Worm (Caenorhabditis elegans) whole organism, L2 larva: ENCODE data around the gene F52H2.15.
A peak's percentile ranks its signal among the peaks of the same experiment; 100 is the strongest.

ENCODE experiments used
- C34F6.9 ChIP-seq: fragments of 150-350 bp; optimal IDR thresholded peaks from 2 replicates; lab custom pipeline; 2014; ENCODE audit warnings: missing biosample characterization, missing genetic modification characterization
- F13H6.1 ChIP-seq: sonication (generic microtip); optimal IDR thresholded peaks from 2 replicates; lab custom pipeline; 2016; ENCODE audit warnings: missing genetic modification characterization, missing compliant biosample characterization
- R02D3.7 ChIP-seq: fragments of 150-350 bp; optimal IDR thresholded peaks from 2 replicates; lab custom pipeline; 2014; ENCODE audit warnings: missing biosample characterization, missing genetic modification characterization
- Y55F3AM.14 ChIP-seq: fragments of 200-800 bp; sonication (Bioruptor generic); optimal IDR thresholded peaks from 2 replicates; lab custom pipeline; 2018; ENCODE audit warnings: mild to moderate bottlenecking, missing genetic modification characterization, missing compliant biosample characterization
- ZK546.5 ChIP-seq: sonication (generic microtip); optimal IDR thresholded peaks from 2 replicates; lab custom pipeline; 2017; ENCODE audit warnings: missing biosample characterization, missing genetic modification characterization
- alr-1 ChIP-seq: fragments of 150-350 bp; optimal IDR thresholded peaks from 2 replicates; lab custom pipeline; 2014; ENCODE audit warnings: missing biosample characterization, missing genetic modification characterization
- ama-1 ChIP-seq: fragments of 150-350 bp; optimal IDR thresholded peaks from 2 replicates; lab custom pipeline; 2018; ENCODE audit warnings: inconsistent platforms
- blmp-1 ChIP-seq: sonication (generic microtip); optimal IDR thresholded peaks from 2 replicates; lab custom pipeline; 2017; ENCODE audit warnings: missing genetic modification characterization, mild to moderate bottlenecking, missing compliant biosample characterization, antibody characterized with exemption, moderate library complexity; ENCODE audit not compliant: insufficient read depth
- ceh-82 ChIP-seq: fragments of 150-350 bp; optimal IDR thresholded peaks from 2 replicates; lab custom pipeline; 2014; ENCODE audit warnings: missing biosample characterization, missing genetic modification characterization
- crh-2 ChIP-seq: sonication (generic microtip); optimal IDR thresholded peaks from 2 replicates; lab custom pipeline; 2017; ENCODE audit warnings: missing biosample characterization, missing genetic modification characterization
- egl-27 ChIP-seq: sonication (generic microtip); optimal IDR thresholded peaks from 3 replicates; lab custom pipeline; 2017; ENCODE audit warnings: missing biosample characterization, missing genetic modification reagents, missing genetic modification characterization
- elt-1 ChIP-seq: fragments of 150-350 bp; optimal IDR thresholded peaks from 2 replicates; lab custom pipeline; 2014; ENCODE audit warnings: missing biosample characterization, missing genetic modification characterization
- elt-3 ChIP-seq: sonication (generic microtip); optimal IDR thresholded peaks from 2 replicates; lab custom pipeline; 2017; ENCODE audit warnings: missing biosample characterization, missing genetic modification characterization
- fos-1 ChIP-seq: fragments of 150-350 bp; optimal IDR thresholded peaks from 2 replicates; lab custom pipeline; 2014; ENCODE audit warnings: missing biosample characterization, missing genetic modification characterization
- gmeb-1 ChIP-seq: fragments of 150-350 bp; optimal IDR thresholded peaks from 2 replicates; lab custom pipeline; 2014; ENCODE audit warnings: missing biosample characterization, missing genetic modification characterization
- lin-11 ChIP-seq: fragments of 150-350 bp; sonication (generic microtip); optimal IDR thresholded peaks from 2 replicates; lab custom pipeline; 2014; ENCODE audit warnings: missing biosample characterization, missing genetic modification characterization, inconsistent platforms, mixed read lengths
- lin-13 ChIP-seq: fragments of 150-350 bp; optimal IDR thresholded peaks from 2 replicates; lab custom pipeline; 2014; ENCODE audit warnings: missing biosample characterization, missing genetic modification reagents, missing genetic modification characterization
- lin-39 ChIP-seq: fragments of 150-350 bp; optimal IDR thresholded peaks from 2 replicates; lab custom pipeline; 2014; ENCODE audit warnings: missing biosample characterization, missing genetic modification reagents, missing genetic modification characterization
- lsy-2 ChIP-seq, 2 experiments: fragments of 150-350 bp in 1 of 2; sonication (generic microtip) in 1 of 2; optimal IDR thresholded peaks; 2 replicates each; lab custom pipeline; 2014 to 2017; ENCODE audit warnings: missing biosample characterization in 2 of 2, missing genetic modification characterization in 2 of 2
- mab-5 ChIP-seq: fragments of 150-350 bp; optimal IDR thresholded peaks from 2 replicates; lab custom pipeline; 2014; ENCODE audit warnings: missing biosample characterization, missing genetic modification characterization
- mbf-1 ChIP-seq: sonication (generic microtip); optimal IDR thresholded peaks from 2 replicates; lab custom pipeline; 2017; ENCODE audit warnings: missing biosample characterization, missing genetic modification characterization
- mdl-1 ChIP-seq, 2 experiments: fragments of 150-350 bp in 1 of 2; sonication (generic microtip) in 1 of 2; optimal IDR thresholded peaks; 2 replicates each; lab custom pipeline; 2017; ENCODE audit warnings: missing biosample characterization in 2 of 2, missing genetic modification characterization in 2 of 2
- nhr-10 ChIP-seq: sonication (generic microtip); optimal IDR thresholded peaks from 2 replicates; lab custom pipeline; 2017; ENCODE audit warnings: missing biosample characterization, missing genetic modification characterization
- nhr-11 ChIP-seq: fragments of 150-350 bp; optimal IDR thresholded peaks from 2 replicates; lab custom pipeline; 2014; ENCODE audit warnings: missing biosample characterization, missing genetic modification characterization
- nhr-12 ChIP-seq: fragments of 150-350 bp; optimal IDR thresholded peaks from 2 replicates; lab custom pipeline; 2014; ENCODE audit warnings: missing biosample characterization, missing genetic modification characterization
- nhr-129 ChIP-seq: fragments of 150-350 bp; optimal IDR thresholded peaks from 2 replicates; lab custom pipeline; 2014; ENCODE audit warnings: missing biosample characterization, missing genetic modification characterization
- nhr-21 ChIP-seq: fragments of 150-350 bp; optimal IDR thresholded peaks from 2 replicates; lab custom pipeline; 2014; ENCODE audit warnings: missing biosample characterization, missing genetic modification characterization
- nhr-23 ChIP-seq: fragments of 150-350 bp; optimal IDR thresholded peaks from 2 replicates; lab custom pipeline; 2014; ENCODE audit warnings: missing biosample characterization, missing genetic modification reagents, missing genetic modification characterization
- nhr-237 ChIP-seq: fragments of 150-350 bp; optimal IDR thresholded peaks from 2 replicates; lab custom pipeline; 2014; ENCODE audit warnings: missing biosample characterization, missing genetic modification characterization
- nhr-25 ChIP-seq: fragments of 150-350 bp; sonication (generic microtip); optimal IDR thresholded peaks from 3 replicates; lab custom pipeline; 2014; ENCODE audit warnings: missing biosample characterization, missing genetic modification characterization
- nhr-6 ChIP-seq: fragments of 150-350 bp; optimal IDR thresholded peaks from 2 replicates; lab custom pipeline; 2014; ENCODE audit warnings: missing biosample characterization, missing genetic modification characterization
- peb-1 ChIP-seq: fragments of 150-350 bp; optimal IDR thresholded peaks from 2 replicates; lab custom pipeline; 2014; ENCODE audit warnings: missing biosample characterization, missing genetic modification characterization
- sem-4 ChIP-seq: fragments of 150-350 bp; optimal IDR thresholded peaks from 2 replicates; lab custom pipeline; 2014; ENCODE audit warnings: missing biosample characterization, missing genetic modification reagents, missing genetic modification characterization
- skn-1 ChIP-seq: sonication (generic microtip); optimal IDR thresholded peaks from 2 replicates; lab custom pipeline; 2017; ENCODE audit warnings: missing biosample characterization, missing genetic modification characterization
- sma-9 ChIP-seq, 2 experiments: fragments of 150-350 bp in 1 of 2; sonication (generic microtip) in 1 of 2; optimal IDR thresholded peaks; 2 replicates each; lab custom pipeline; 2014 to 2016; ENCODE audit warnings: missing genetic modification characterization in 2 of 2, mild to moderate bottlenecking in 1 of 2, missing biosample characterization in 1 of 2, missing compliant biosample characterization in 1 of 2, missing genetic modification reagents in 1 of 2, moderate library complexity in 1 of 2
- snpc-4 ChIP-seq: fragments of 150-350 bp; optimal IDR thresholded peaks from 2 replicates; lab custom pipeline; 2014; ENCODE audit warnings: missing biosample characterization, missing genetic modification characterization
- unc-39 ChIP-seq: fragments of 150-350 bp; optimal IDR thresholded peaks from 2 replicates; lab custom pipeline; 2014; ENCODE audit warnings: missing biosample characterization, missing genetic modification characterization
- unc-55 ChIP-seq: fragments of 150-350 bp; sonication (generic microtip); optimal IDR thresholded peaks from 3 replicates; lab custom pipeline; 2014; ENCODE audit warnings: missing biosample characterization, missing genetic modification reagents, missing genetic modification characterization
- unc-62 ChIP-seq: fragments of 150-350 bp; optimal IDR thresholded peaks from 2 replicates; lab custom pipeline; 2014; ENCODE audit warnings: missing biosample characterization, missing genetic modification reagents, missing genetic modification characterization
- zag-1 ChIP-seq: fragments of 150-350 bp; optimal IDR thresholded peaks from 2 replicates; lab custom pipeline; 2014; ENCODE audit warnings: missing biosample characterization, missing genetic modification characterization
- ztf-1 ChIP-seq: fragments of 200-800 bp; sonication (Bioruptor generic); conservative IDR thresholded peaks from 2 replicates; pipeline ENCODE4 v1.3.6; 2022; ENCODE audit warnings: missing genetic modification characterization, missing compliant biosample characterization
- ztf-4 ChIP-seq: fragments of 150-350 bp; optimal IDR thresholded peaks from 2 replicates; lab custom pipeline; 2014; ENCODE audit warnings: missing biosample characterization, missing genetic modification characterization

The F52H2.15 gene

DNA sequence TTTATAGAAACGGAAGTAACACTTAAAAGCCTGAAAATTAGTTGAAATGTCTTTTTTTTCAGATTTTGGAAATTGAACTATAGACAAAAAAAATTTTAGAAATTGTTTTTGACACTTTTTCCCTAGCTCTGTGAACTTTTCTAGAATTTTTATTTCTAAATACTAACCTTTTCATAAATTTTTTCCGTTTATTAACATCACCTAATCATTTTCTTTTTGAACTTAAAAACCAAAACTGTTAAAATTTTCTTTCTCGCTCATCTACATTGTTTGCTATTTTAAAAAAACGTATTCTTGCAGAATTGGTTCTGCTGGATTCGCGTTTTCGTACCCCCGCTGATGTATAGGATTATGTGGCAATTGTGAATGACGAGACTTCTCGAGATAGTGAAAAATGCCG, 28.5 kb downstream of the F52H2.15 start, which contains the start of the genes nhr-40 and T03G6.7:
Gene nhr-40, plus strand, starts transcription at position 301 of the 400 bp plus-strand sequence.
Gene T03G6.7, plus strand, starts transcription at position 337 of the 400 bp plus-strand sequence.
- TF ChIP-seq mdl-1 (tag; optimal IDR thresholded peaks at IDR 0.05; lab: Kevin White, UChicago) = no peak
- no peak for TF ChIP-seq ceh-82
- TF ChIP-seq, all 48 proteins: peak for 0

ce11 chrX:2595027-2595756, 30.0 kb downstream of the F52H2.15 start:
- TF ChIP-seq nhr-10 (tag; lab: Kevin White, UChicago) (no peak), lin-39 (tag; lab: Kevin White, UChicago) (no peak), R02D3.7 (tag; lab: Kevin White, UChicago) (no peak), ama-1 (lab: Kevin White, UChicago) (no peak), nhr-23 (tag; lab: Kevin White, UChicago) (no peak), peb-1 (tag; lab: Kevin White, UChicago) (no peak), zag-1 (tag; lab: Kevin White, UChicago) (peak; percentile 47), gmeb-1 (tag; lab: Kevin White, UChicago) (no peak), F13H6.1 (tag; lab: Kevin White, UChicago) (peak; percentile 43), lin-13 (GFP tag; lab: Kevin White, UChicago) (peak; percentile 30), alr-1 (tag; lab: Kevin White, UChicago) (no peak), sem-4 (peak; percentile 40), fos-1 (tag; lab: Kevin White, UChicago) (no peak), C34F6.9 (tag; lab: Kevin White, UChicago) (peak; percentile 58), nhr-21 (no peak), nhr-129 (tag; lab: Kevin White, UChicago) (peak; percentile 52), nhr-25 (tag; lab: Kevin White, UChicago) (no peak), elt-3 (tag; lab: Kevin White, UChicago) (no peak), ztf-4 (no peak), lsy-2 (tag; optimal IDR thresholded peaks at IDR 0.05; lab: Kevin White, UChicago) (peak in 1 of 2 experiments; percentile 40), mbf-1 (tag; lab: Kevin White, UChicago) (no peak), ztf-1 (GFP tag; lab: Robert Waterston, UW) (no peak), blmp-1 (no peak), snpc-4 (tag; lab: Kevin White, UChicago) (no peak), unc-55 (GFP tag; lab: Kevin White, UChicago) (peak; percentile 79), mab-5 (tag; lab: Kevin White, UChicago) (peak; percentile 34), unc-39 (tag; lab: Kevin White, UChicago) (no peak), lin-11 (tag; lab: Kevin White, UChicago) (no peak), crh-2 (tag; lab: Kevin White, UChicago) (peak; percentile 23), nhr-11 (tag; lab: Kevin White, UChicago) (no peak), nhr-6 (tag; lab: Kevin White, UChicago) (peak; percentile 2), nhr-237 (no peak), elt-1 (no peak), sma-9 (GFP tag; optimal IDR thresholded peaks at IDR 0.05; lab: Kevin White, UChicago) (no peak), sma-9 (tag; optimal IDR thresholded peaks at IDR 0.05; lab: Kevin White, UChicago) (no peak)
- TF ChIP-seq, all 48 proteins: peak for 11

- TF ChIP-seq F13H6.1 (tag; lab: Kevin White, UChicago) = no peak
- no peak for TF ChIP-seq Y55F3AM.14
- no peak for TF ChIP-seq lin-11 (tag; lab: Kevin White, UChicago)
- TF ChIP-seq sma-9 (GFP tag; optimal IDR thresholded peaks at IDR 0.05; lab: Kevin White, UChicago) = no peak
- TF ChIP-seq sma-9 (tag; optimal IDR thresholded peaks at IDR 0.05; lab: Kevin White, UChicago) = no peak
- TF ChIP-seq nhr-11 (tag; lab: Kevin White, UChicago) = no peak
These were observed 30.6 kb downstream of the F52H2.15 start for ce11 chrX:2595757-2596059.

- TF ChIP-seq peb-1 (tag; lab: Kevin White, UChicago) (no peak), crh-2 (tag; lab: Kevin White, UChicago) (peak; percentile 8), elt-3 (tag; lab: Kevin White, UChicago) (no peak), mbf-1 (tag; lab: Kevin White, UChicago) (no peak), lin-13 (GFP tag; lab: Kevin White, UChicago) (no peak), nhr-12 (tag; lab: Kevin White, UChicago) (no peak), lin-11 (tag; lab: Kevin White, UChicago) (no peak), egl-27 (tag; lab: Kevin White, UChicago) (no peak), sma-9 (GFP tag; optimal IDR thresholded peaks at IDR 0.05; lab: Kevin White, UChicago) (peak; percentile 36), sma-9 (tag; optimal IDR thresholded peaks at IDR 0.05; lab: Kevin White, UChicago) (no peak), lsy-2 (tag; optimal IDR thresholded peaks at IDR 0.05; lab: Kevin White, UChicago) (peak in 1 of 2 experiments; percentile 52), F13H6.1 (tag; lab: Kevin White, UChicago) (no peak), unc-62 (GFP tag; lab: Kevin White, UChicago) (no peak), lin-39 (tag; lab: Kevin White, UChicago) (no peak), unc-39 (tag; lab: Kevin White, UChicago) (no peak), blmp-1 (no peak), nhr-21 (peak; percentile 59), nhr-6 (tag; lab: Kevin White, UChicago) (peak; percentile 57), ZK546.5 (tag; lab: Kevin White, UChicago) (no peak), skn-1 (tag; lab: Kevin White, UChicago) (no peak), unc-55 (GFP tag; lab: Kevin White, UChicago) (no peak)
- TF ChIP-seq, all 48 proteins: peak for 5
These were observed 31.4 kb downstream of the F52H2.15 start for ce11 chrX:2596605-2597004.
